Fruit fly (Drosophila melanogaster) whole organism, embryonic: Measurements from ENCODE around the gene CG1317.

Experiments
- Abd-B ChIP-seq: fragments of 200-800 bp; sonication (Bioruptor generic); optimal IDR thresholded peaks from 2 replicates; lab custom pipeline; 2018; ENCODE audit warnings: missing biosample characterization, mild to moderate bottlenecking, missing genetic modification characterization, moderate library complexity
- Aef1 ChIP-seq: fragments of 200-800 bp; sonication (Bioruptor generic); IDR thresholded peaks from 3 replicates; pipeline ENCODE4 v1.3.6; 2022; ENCODE audit warnings: missing biosample characterization, missing genetic modification characterization
- B-H1 ChIP-seq: fragments of 200-800 bp; sonication (Bioruptor generic); IDR thresholded peaks from 3 replicates; pipeline ENCODE4 v1.3.6; 2022; ENCODE audit warnings: missing biosample characterization, missing genetic modification characterization
- C15 ChIP-seq: fragments of 200-800 bp; sonication (Bioruptor generic); IDR thresholded peaks from 3 replicates; pipeline ENCODE4 v1.3.6; 2022; ENCODE audit warnings: missing biosample characterization, missing genetic modification characterization
- CG10462 ChIP-seq: fragments of 200-800 bp; sonication (Bioruptor generic); optimal IDR thresholded peaks from 2 replicates; lab custom pipeline; 2016; ENCODE audit warnings: missing biosample characterization, missing genetic modification characterization
- CG11456 ChIP-seq: fragments of 200-800 bp; sonication (Bioruptor generic); IDR thresholded peaks from 3 replicates; pipeline ENCODE4 v1.3.6; 2022; ENCODE audit warnings: missing biosample characterization, missing genetic modification characterization
- CG1832 ChIP-seq: fragments of 200-800 bp; sonication (Bioruptor generic); optimal IDR thresholded peaks from 2 replicates; lab custom pipeline; 2017; ENCODE audit warnings: missing biosample characterization, mild to moderate bottlenecking, missing genetic modification characterization, inconsistent platforms
- CG2678 ChIP-seq: fragments of 200-800 bp; sonication (Bioruptor generic); optimal IDR thresholded peaks from 3 replicates; lab custom pipeline; 2019; ENCODE audit warnings: missing biosample characterization, mild to moderate bottlenecking, missing genetic modification characterization, moderate library complexity
- CG31441 ChIP-seq: fragments of 200-800 bp; sonication (Bioruptor generic); IDR thresholded peaks from 2 replicates; pipeline ENCODE4 v1.3.6; 2022; ENCODE audit warnings: missing biosample characterization, missing genetic modification characterization
- CG3163 ChIP-seq: fragments of 200-800 bp; sonication (Bioruptor generic); optimal IDR thresholded peaks from 3 replicates; lab custom pipeline; 2016; ENCODE audit warnings: missing biosample characterization, missing genetic modification characterization
- CG3847 ChIP-seq: fragments of 200-800 bp; sonication (Bioruptor generic); IDR thresholded peaks from 2 replicates; pipeline ENCODE4 v1.3.6; 2022; ENCODE audit warnings: missing biosample characterization, missing genetic modification characterization
- CG3995 ChIP-seq: fragments of 200-800 bp; sonication (Bioruptor generic); optimal IDR thresholded peaks from 3 replicates; lab custom pipeline; 2016; ENCODE audit warnings: missing biosample characterization, missing genetic modification characterization
- CG4617 ChIP-seq: fragments of 200-800 bp; sonication (Bioruptor generic); optimal IDR thresholded peaks from 3 replicates; lab custom pipeline; 2016; ENCODE audit warnings: missing biosample characterization, missing genetic modification characterization, borderline replicate concordance
- CG6813 ChIP-seq: fragments of 200-800 bp; sonication (Bioruptor generic); optimal IDR thresholded peaks from 2 replicates; lab custom pipeline; 2017; ENCODE audit warnings: missing biosample characterization, missing genetic modification characterization, mild to moderate bottlenecking, moderate library complexity, missing genetic modification reagents
- CG7839 ChIP-seq: fragments of 200-800 bp; sonication (Bioruptor generic); optimal IDR thresholded peaks from 3 replicates; lab custom pipeline; 2018; ENCODE audit warnings: missing biosample characterization, mild to moderate bottlenecking, missing genetic modification characterization, moderate library complexity
- CG7928 ChIP-seq: fragments of 200-800 bp; sonication (Bioruptor generic); optimal IDR thresholded peaks from 2 replicates; lab custom pipeline; 2017; ENCODE audit warnings: missing biosample characterization, mild to moderate bottlenecking, missing genetic modification characterization
- CG8290 ChIP-seq, 3 experiments: fragments of 200-800 bp; sonication (Bioruptor generic); optimal IDR thresholded peaks; 2 replicates each; lab custom pipeline; 2016 to 2019; ENCODE audit warnings: missing biosample characterization in 3 of 3, missing genetic modification characterization in 3 of 3, mild to moderate bottlenecking in 2 of 3, moderate library complexity in 1 of 3
- CG8359 ChIP-seq: fragments of 200-800 bp; sonication (Bioruptor generic); optimal IDR thresholded peaks from 2 replicates; lab custom pipeline; 2017; ENCODE audit warnings: missing biosample characterization, mild to moderate bottlenecking, missing genetic modification characterization, borderline replicate concordance
- CG8478 ChIP-seq: fragments of >200 bp; optimal IDR thresholded peaks from 2 replicates; lab custom pipeline; 2018
- CG9932 ChIP-seq: fragments of 200-800 bp; sonication (Bioruptor generic); IDR thresholded peaks from 2 replicates; pipeline ENCODE4 v1.3.6; 2022; ENCODE audit warnings: missing biosample characterization, missing genetic modification characterization
- CTCF ChIP-seq: fragments of 200-800 bp; sonication (Bioruptor generic); optimal IDR thresholded peaks from 2 replicates; lab custom pipeline; 2017; ENCODE audit warnings: missing biosample characterization, mild to moderate bottlenecking, missing genetic modification characterization, moderate library complexity
- CoRest ChIP-seq: fragments of 200-800 bp; sonication (Bioruptor generic); optimal IDR thresholded peaks from 3 replicates; lab custom pipeline; 2018; ENCODE audit warnings: missing biosample characterization, mild to moderate bottlenecking, missing genetic modification characterization, moderate library complexity
- Deaf1 ChIP-seq: fragments of 200-800 bp; optimal IDR thresholded peaks from 3 replicates; lab custom pipeline; 2019; ENCODE audit warnings: missing biosample characterization, mild to moderate bottlenecking, missing genetic modification characterization, moderate library complexity
- Dfd ChIP-seq, 2 experiments: fragments of >200 bp; optimal IDR thresholded peaks; 2 replicates each; lab custom pipeline; 2017; ENCODE audit warnings: missing biosample characterization in 2 of 2, missing genetic modification characterization in 2 of 2
- Dref ChIP-seq: fragments of 200-800 bp; sonication (Bioruptor generic); IDR thresholded peaks from 2 replicates; pipeline ENCODE4 v1.3.6; 2022; ENCODE audit warnings: missing biosample characterization, missing genetic modification characterization
- Lpt ChIP-seq: fragments of >200 bp; optimal IDR thresholded peaks from 2 replicates; lab custom pipeline; 2018; ENCODE audit warnings: missing biosample characterization, missing genetic modification characterization
- MBD-R2 ChIP-seq: fragments of 200-800 bp; sonication (Bioruptor generic); IDR thresholded peaks from 2 replicates; pipeline ENCODE4 v1.3.6; 2022; ENCODE audit warnings: missing biosample characterization, missing genetic modification characterization
- Meics ChIP-seq: fragments of 200-800 bp; sonication (Bioruptor generic); optimal IDR thresholded peaks from 2 replicates; lab custom pipeline; 2017; ENCODE audit warnings: missing biosample characterization, mild to moderate bottlenecking, missing genetic modification characterization
- NC2α ChIP-seq: fragments of 200-800 bp; sonication (Bioruptor generic); optimal IDR thresholded peaks from 2 replicates; lab custom pipeline; 2016; ENCODE audit warnings: missing biosample characterization, missing genetic modification characterization
- Oaz ChIP-seq: fragments of 200-800 bp; sonication (Bioruptor generic); IDR thresholded peaks from 2 replicates; pipeline ENCODE4 v1.3.6; 2022; ENCODE audit warnings: missing biosample characterization, missing genetic modification characterization
- Opbp ChIP-seq: fragments of 200-800 bp; sonication (Bioruptor generic); IDR thresholded peaks from 3 replicates; pipeline ENCODE4 v1.3.6; 2022; ENCODE audit warnings: missing biosample characterization, missing genetic modification characterization; ENCODE audit not compliant: partially characterized antibody
- Stat92E ChIP-seq, 3 experiments: fragments of >200 bp in 2 of 3; fragments of 200-800 bp in 1 of 3; sonication (Bioruptor generic) in 1 of 3; optimal IDR thresholded peaks; 2 replicates each; lab custom pipeline; 2017 to 2019; ENCODE audit warnings: missing biosample characterization in 3 of 3, missing genetic modification characterization in 3 of 3, mild to moderate bottlenecking in 1 of 3, moderate library complexity in 1 of 3
- aop ChIP-seq: fragments of 200-800 bp; sonication (Bioruptor generic); IDR thresholded peaks from 2 replicates; pipeline ENCODE4 v1.3.6; 2022; ENCODE audit warnings: missing biosample characterization, missing genetic modification characterization
- btn ChIP-seq: fragments of 200-800 bp; sonication (Bioruptor generic); optimal IDR thresholded peaks from 2 replicates; lab custom pipeline; 2016; ENCODE audit warnings: missing biosample characterization, missing genetic modification characterization
- chif ChIP-seq, 2 experiments: fragments of 200-800 bp; sonication (Bioruptor generic); optimal IDR thresholded peaks; 3 replicates each; lab custom pipeline; 2016; ENCODE audit warnings: missing biosample characterization in 2 of 2, missing genetic modification characterization in 2 of 2
- gsb-n ChIP-seq: fragments of 200-800 bp; sonication (Bioruptor generic); optimal IDR thresholded peaks from 3 replicates; lab custom pipeline; 2018; ENCODE audit warnings: missing biosample characterization, mild to moderate bottlenecking, missing genetic modification characterization
- ham ChIP-seq: fragments of 200-800 bp; sonication (Bioruptor generic); IDR thresholded peaks from 2 replicates; pipeline ENCODE4 v1.3.6; 2022; ENCODE audit warnings: missing biosample characterization, missing genetic modification characterization
- lbe ChIP-seq: fragments of 200-800 bp; sonication (Bioruptor generic); optimal IDR thresholded peaks from 2 replicates; lab custom pipeline; 2016; ENCODE audit warnings: missing biosample characterization, mild to moderate bottlenecking, missing genetic modification characterization
- maf-S ChIP-seq: fragments of 200-800 bp; sonication (Bioruptor generic); optimal IDR thresholded peaks from 2 replicates; lab custom pipeline; 2016; ENCODE audit warnings: missing biosample characterization, missing genetic modification characterization
- nerfin-1 ChIP-seq: fragments of 200-800 bp; sonication (Bioruptor generic); optimal IDR thresholded peaks from 3 replicates; lab custom pipeline; 2019; ENCODE audit warnings: missing biosample characterization, mild to moderate bottlenecking, missing genetic modification characterization, moderate library complexity
- pb ChIP-seq: fragments of 200-800 bp; sonication (Bioruptor generic); optimal IDR thresholded peaks from 3 replicates; lab custom pipeline; 2016; ENCODE audit warnings: missing biosample characterization, missing genetic modification characterization
- pita ChIP-seq: fragments of 200-800 bp; sonication (Bioruptor generic); optimal IDR thresholded peaks from 2 replicates; lab custom pipeline; 2017; ENCODE audit warnings: missing biosample characterization, mild to moderate bottlenecking, missing genetic modification characterization
- pnt ChIP-seq: fragments of 200-800 bp; sonication (Bioruptor generic); optimal IDR thresholded peaks from 3 replicates; lab custom pipeline; 2016; ENCODE audit warnings: missing biosample characterization, missing genetic modification characterization
- schlank ChIP-seq: fragments of 200-800 bp; sonication (Bioruptor generic); optimal IDR thresholded peaks from 2 replicates; lab custom pipeline; 2018; ENCODE audit warnings: missing biosample characterization, mild to moderate bottlenecking, missing genetic modification characterization
- sima ChIP-seq: fragments of 200-800 bp; sonication (Bioruptor generic); optimal IDR thresholded peaks from 2 replicates; lab custom pipeline; 2016; ENCODE audit warnings: missing biosample characterization, missing genetic modification characterization
- sqz ChIP-seq: fragments of 200-800 bp; sonication (Bioruptor generic); optimal IDR thresholded peaks from 3 replicates; lab custom pipeline; 2018; ENCODE audit warnings: missing biosample characterization, mild to moderate bottlenecking, missing genetic modification characterization
- stwl ChIP-seq: fragments of 200-800 bp; sonication (Bioruptor generic); optimal IDR thresholded peaks from 3 replicates; lab custom pipeline; 2018; ENCODE audit warnings: missing biosample characterization, mild to moderate bottlenecking, missing genetic modification characterization, moderate library complexity
- tna ChIP-seq: fragments of 200-800 bp; sonication (Bioruptor generic); IDR thresholded peaks from 2 replicates; pipeline ENCODE4 v1.3.6; 2022; ENCODE audit warnings: missing biosample characterization, missing genetic modification characterization; ENCODE audit not compliant: partially characterized antibody
- trem ChIP-seq: fragments of 200-800 bp; optimal IDR thresholded peaks from 3 replicates; lab custom pipeline; 2019; ENCODE audit warnings: missing biosample characterization, mild to moderate bottlenecking, missing genetic modification characterization, moderate library complexity
- usp ChIP-seq: fragments of >200 bp; optimal IDR thresholded peaks from 2 replicates; lab custom pipeline; 2017; ENCODE audit warnings: missing biosample characterization, missing genetic modification characterization
- vnd ChIP-seq: fragments of 200-800 bp; sonication (Bioruptor generic); IDR thresholded peaks from 3 replicates; pipeline ENCODE4 v1.3.6; 2022; ENCODE audit warnings: missing biosample characterization, missing genetic modification characterization; ENCODE audit not compliant: partially characterized antibody

The CG1317 gene

DNA sequence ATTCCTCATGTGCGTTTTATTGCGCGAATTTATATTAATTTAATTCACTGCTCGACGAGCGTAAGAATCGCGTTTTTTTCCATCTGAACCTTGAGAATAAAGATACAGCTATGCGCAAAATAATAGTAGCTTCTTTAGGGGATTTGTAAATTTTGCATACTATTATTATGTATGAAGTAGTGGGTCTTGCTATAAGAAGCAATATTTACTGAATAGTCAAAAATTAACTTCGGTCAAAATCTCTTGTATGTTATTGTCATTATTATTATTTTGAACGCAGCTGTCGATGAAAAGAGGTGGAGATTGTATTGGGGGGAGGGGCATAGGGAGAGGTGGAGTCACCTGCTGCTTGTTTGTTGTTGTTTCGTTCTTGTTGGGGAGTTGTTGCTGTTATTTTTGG lies 47.0 kb upstream of the CG1317 start (continued):
- TF ChIP-seq C15 (GFP tag; lab: Robert Waterston, UW), result peak; percentile 78; the same call in 2 of the 3 replicates
- peak; percentile 92 for TF ChIP-seq Aef1
- TF ChIP-seq Meics (GFP tag; lab: Kevin White, UChicago), result peak; percentile 90
- TF ChIP-seq Oaz (GFP tag; lab: Robert Waterston, UW), result peak; percentile 74
- peak; percentile 80 for TF ChIP-seq sqz (GFP tag; lab: Kevin White, UChicago)
- TF ChIP-seq usp, result no peak
- no peak for TF ChIP-seq tna (GFP tag; lab: Robert Waterston, UW)
- TF ChIP-seq gsb-n (tag; lab: Kevin White, UChicago), result peak; percentile 52
- peak; percentile 78 for TF ChIP-seq CoRest (tag; lab: Kevin White, UChicago)
- TF ChIP-seq btn (GFP tag; lab: Kevin White, UChicago), result peak; percentile 52
- TF ChIP-seq CG3847 (GFP tag; lab: Robert Waterston, UW), result peak; percentile 90
- TF ChIP-seq CG7839 (tag; lab: Kevin White, UChicago), result peak; percentile 93
- TF ChIP-seq CG9932 (GFP tag; lab: Robert Waterston, UW), result peak; percentile 84
- no peak for TF ChIP-seq Opbp
- TF ChIP-seq CG8359 (GFP tag; lab: Kevin White, UChicago), result peak; percentile 79
- peak; percentile 73 for TF ChIP-seq Deaf1 (tag; lab: Kevin White, UChicago)
- TF ChIP-seq nerfin-1 (tag; lab: Kevin White, UChicago), result peak; percentile 50
- no peak for TF ChIP-seq ham (GFP tag; lab: Robert Waterston, UW)
- TF ChIP-seq trem (tag; lab: Kevin White, UChicago), result peak; percentile 84
- no peak for TF ChIP-seq lbe (GFP tag; lab: Kevin White, UChicago)
- TF ChIP-seq CG1832, result no peak
- TF ChIP-seq CG31441 (GFP tag; lab: Robert Waterston, UW), result peak; percentile 51
- TF ChIP-seq Abd-B (GFP tag; lab: Kevin White, UChicago), result peak; percentile 29
- no peak for TF ChIP-seq vnd (GFP tag; lab: Robert Waterston, UW)
- no peak for TF ChIP-seq CG3995 (GFP tag; lab: Kevin White, UChicago)
- peak; percentile 10 for TF ChIP-seq NC2α (GFP tag; lab: Kevin White, UChicago)
- TF ChIP-seq schlank (tag; lab: Kevin White, UChicago), result no peak
- peak; percentile 87 for TF ChIP-seq CG6813 (GFP tag; lab: Kevin White, UChicago)
- peak; percentile 59 for TF ChIP-seq CTCF (GFP tag; lab: Kevin White, UChicago)
- peak; percentile 91 for TF ChIP-seq CG2678 (tag; lab: Kevin White, UChicago)
- no peak for TF ChIP-seq pita (GFP tag; lab: Kevin White, UChicago)
- no peak for TF ChIP-seq Lpt (GFP tag; lab: Kevin White, UChicago)
- no peak for TF ChIP-seq aop
- peak; percentile 78 for TF ChIP-seq sima (GFP tag; lab: Kevin White, UChicago)
- no peak for TF ChIP-seq CG8478
- TF ChIP-seq B-H1 (GFP tag; lab: Robert Waterston, UW), result peak; percentile 83
- no peak for TF ChIP-seq Dfd (GFP tag; optimal IDR thresholded peaks at IDR 0.05; lab: Kevin White, UChicago)
- TF ChIP-seq chif (GFP tag; optimal IDR thresholded peaks at IDR 0.05; lab: Kevin White, UChicago), result peak; percentile 62 to 72
- peak; percentile 75; the same call in 1 of the 2 replicates for TF ChIP-seq MBD-R2
- TF ChIP-seq CG10462 (GFP tag; lab: Kevin White, UChicago), result peak; percentile 23
- peak in 1 of 3 experiments; percentile 81 for TF ChIP-seq Stat92E (GFP tag; optimal IDR thresholded peaks at IDR 0.05; lab: Kevin White, UChicago)
- peak; percentile 32 for TF ChIP-seq CG8290 (GFP tag; optimal IDR thresholded peaks at IDR 0.05; lab: Kevin White, UChicago)
- TF ChIP-seq CG8290 (tag; optimal IDR thresholded peaks at IDR 0.05; lab: Kevin White, UChicago), result peak in 1 of 2 experiments; percentile 64
- peak; percentile 87 for TF ChIP-seq CG11456 (GFP tag; lab: Robert Waterston, UW)
- TF ChIP-seq pb, result peak; percentile 69
- no peak for TF ChIP-seq maf-S
- no peak for TF ChIP-seq Dref (GFP tag; lab: Robert Waterston, UW)
- peak; percentile 12 for TF ChIP-seq CG4617 (GFP tag; lab: Kevin White, UChicago)
- TF ChIP-seq pnt (GFP tag; lab: Kevin White, UChicago), result peak; percentile 56
- peak; percentile 52 for TF ChIP-seq CG7928 (GFP tag; lab: Kevin White, UChicago)
- TF ChIP-seq CG3163 (GFP tag; lab: Kevin White, UChicago), result no peak
- no peak for TF ChIP-seq stwl
